Worm (Caenorhabditis elegans): ENCODE results near the gene nas-6.

ce11 chrIV:17473034-17473433 lies 17.5 kb downstream of the nas-6 start, which contains the start of gene gba-3:
- no peak for TF ChIP-seq unc-62 (GFP tag; optimal IDR thresholded peaks at IDR 0.05)
- no peak for TF ChIP-seq ZK546.5 (tag; optimal IDR thresholded peaks at IDR 0.05)
- no peak for TF ChIP-seq zag-1 (tag; optimal IDR thresholded peaks at IDR 0.05)
- TF ChIP-seq egl-27 (tag; optimal IDR thresholded peaks at IDR 0.05), result no peak
